Worm (Caenorhabditis elegans) whole organism, L1 larva: ENCODE measurements around the gene Y116F11A.6.

Experiments used
- egl-13 ChIP-seq: sonication (generic microtip); optimal IDR thresholded peaks from 2 replicates; lab custom pipeline; 2016; ENCODE audit warnings: missing genotype, missing genetic modification reagents, missing genetic modification characterization, missing compliant biosample characterization
- hlh-4 ChIP-seq: sonication (generic microtip); optimal IDR thresholded peaks from 2 replicates; lab custom pipeline; 2016; ENCODE audit warnings: mild to moderate bottlenecking, missing genetic modification characterization, missing compliant biosample characterization
- isw-1 ChIP-seq: fragments of 200-800 bp; sonication (Bioruptor generic); IDR thresholded peaks from 2 replicates; pipeline ENCODE4 v1.3.6; 2022; ENCODE audit warnings: missing genetic modification characterization, missing compliant biosample characterization
- snpc-4 ChIP-seq: fragments of 150-350 bp; optimal IDR thresholded peaks from 2 replicates; lab custom pipeline; 2014; ENCODE audit warnings: missing biosample characterization, missing genetic modification characterization
- unc-62 ChIP-seq: fragments of 150-350 bp; optimal IDR thresholded peaks from 2 replicates; lab custom pipeline; 2014; ENCODE audit warnings: missing biosample characterization, missing genetic modification reagents, missing genetic modification characterization

DNA sequence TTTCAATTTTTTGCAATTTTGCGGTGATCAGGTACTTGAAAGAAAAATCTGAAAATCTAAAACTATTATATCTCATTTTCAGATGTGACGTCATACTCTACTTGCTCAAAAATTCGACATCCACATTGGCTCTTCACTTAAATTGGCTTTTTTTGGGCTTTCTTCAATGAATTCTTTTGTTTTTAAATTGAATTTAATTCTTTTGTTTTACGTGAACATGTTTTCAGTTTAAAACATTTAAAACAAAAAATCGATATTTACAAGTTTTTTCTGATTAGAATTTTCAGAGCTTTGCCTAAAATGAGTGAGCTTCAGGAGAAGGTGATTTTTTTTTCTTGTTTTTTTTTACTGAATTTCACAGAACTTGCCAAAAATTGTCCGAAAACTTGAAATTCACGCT lies 22.3 kb downstream of the Y116F11A.6 start, which contains the start of gene W04E12.3:
- TF ChIP-seq isw-1 (no peak), hlh-4 (tag; lab: Kevin White, UChicago) (no peak), egl-13 (tag; lab: Kevin White, UChicago) (no peak), snpc-4 (no peak), unc-62 (GFP tag; lab: Kevin White, UChicago) (no peak)
